Worm (Caenorhabditis elegans) whole organism, midembryonic: ENCODE measurements around the gene F20C5.11.

Experiments used
- T22C8.4 ChIP-seq: fragments of 200-800 bp; sonication (Bioruptor generic); IDR thresholded peaks from 2 replicates; pipeline ENCODE4 v1.3.6; 2022; ENCODE audit warnings: missing genetic modification characterization, missing compliant biosample characterization
- cog-1 ChIP-seq: sonication (generic microtip); optimal IDR thresholded peaks from 2 replicates; lab custom pipeline; 2016; ENCODE audit warnings: missing genetic modification characterization, missing compliant biosample characterization
- flt-1 ChIP-seq: fragments of 200-800 bp; sonication (Bioruptor generic); IDR thresholded peaks from 2 replicates; pipeline ENCODE4 v1.3.6; 2022; ENCODE audit warnings: missing genetic modification characterization, missing compliant biosample characterization
- klf-2 ChIP-seq: fragments of 200-800 bp; sonication (Bioruptor generic); conservative IDR thresholded peaks from 2 replicates; pipeline ENCODE4 v1.3.6; 2022; ENCODE audit warnings: missing genetic modification reagents, missing genetic modification characterization, missing compliant biosample characterization
- med-1 ChIP-seq: sonication (generic microtip); optimal IDR thresholded peaks from 2 replicates; lab custom pipeline; 2017; ENCODE audit warnings: missing genetic modification characterization, mild to moderate bottlenecking, missing compliant biosample characterization, antibody characterized with exemption, missing genetic modification reagents; ENCODE audit not compliant: insufficient read depth
- ref-1 ChIP-seq: fragments of 200-800 bp; sonication (Bioruptor generic); conservative IDR thresholded peaks from 2 replicates; pipeline ENCODE4 v1.3.6; 2022; ENCODE audit warnings: missing genetic modification reagents, missing genetic modification characterization, missing compliant biosample characterization
- tab-1 ChIP-seq: fragments of 200-800 bp; sonication (Bioruptor generic); IDR thresholded peaks from 2 replicates; pipeline ENCODE4 v1.3.6; 2022; ENCODE audit warnings: missing genetic modification characterization, missing compliant biosample characterization
- ztf-23 ChIP-seq: fragments of 200-800 bp; sonication (Bioruptor generic); IDR thresholded peaks from 2 replicates; pipeline ENCODE4 v1.3.6; 2022; ENCODE audit warnings: missing genetic modification reagents, missing genetic modification characterization, missing compliant biosample characterization
- ztf-29 ChIP-seq: fragments of 200-800 bp; sonication (Bioruptor generic); IDR thresholded peaks from 2 replicates; pipeline ENCODE4 v1.3.6; 2022; ENCODE audit warnings: missing genetic modification reagents, missing genetic modification characterization, missing compliant biosample characterization

F20C5.11 gene

ce11 chrIV:8786654-8787053 is 24.9 kb upstream of the F20C5.11 start, which contains the start of gene C33D9.8:
C33D9.8 (minus strand) TSS chrIV:8786752.
- no peak for TF ChIP-seq T22C8.4 (GFP tag; lab: Robert Waterston, UW)
- TF ChIP-seq ztf-29, result no peak
- no peak for TF ChIP-seq tab-1
- TF ChIP-seq ref-1, result no peak
- TF ChIP-seq ztf-23 (GFP tag; lab: Robert Waterston, UW), result no peak
- TF ChIP-seq flt-1 (GFP tag; lab: Robert Waterston, UW), result no peak
- TF ChIP-seq cog-1 (tag; lab: Kevin White, UChicago), result no peak
- no peak for TF ChIP-seq klf-2 (GFP tag; lab: Robert Waterston, UW)
- no peak for TF ChIP-seq med-1 (GFP tag; lab: Kevin White, UChicago)

ce11 chrIV:8784855-8785327 is 23.1 kb upstream of the F20C5.11 start, which contains the start of gene C33D9.13:
C33D9.13 (minus strand) TSS chrIV:8785277.
- TF ChIP-seq T22C8.4 (GFP tag; lab: Robert Waterston, UW), result no peak
- TF ChIP-seq med-1 (GFP tag; lab: Kevin White, UChicago), result no peak
- no peak for TF ChIP-seq klf-2 (GFP tag; lab: Robert Waterston, UW)
- TF ChIP-seq ztf-29, result no peak
- TF ChIP-seq tab-1, result no peak

- TF ChIP-seq flt-1 (GFP tag; lab: Robert Waterston, UW) (peak; percentile 73), tab-1 (0 out of 2 replicates have a peak, but pooled peaks have one; percentile 51), med-1 (GFP tag; lab: Kevin White, UChicago) (no peak), ref-1 (no peak), cog-1 (tag; lab: Kevin White, UChicago) (peak; percentile 93), ztf-29 (peak; percentile 92)
Measured at ce11 chrIV:8782172-8782571, 20.4 kb upstream of the F20C5.11 start.

- TF ChIP-seq tab-1 (no peak), ref-1 (no peak), ztf-23 (GFP tag; lab: Robert Waterston, UW) (no peak), klf-2 (GFP tag; lab: Robert Waterston, UW) (no peak), ztf-29 (no peak), T22C8.4 (GFP tag; lab: Robert Waterston, UW) (no peak), med-1 (GFP tag; lab: Kevin White, UChicago) (no peak), cog-1 (tag; lab: Kevin White, UChicago) (no peak), flt-1 (GFP tag; lab: Robert Waterston, UW) (no peak)
Measured at ce11 chrIV:8778045-8778444, 16.2 kb upstream of the F20C5.11 start, which contains the start of gene C33D9.6. C33D9.6 (minus strand) TSS chrIV:8778145.

DNA sequence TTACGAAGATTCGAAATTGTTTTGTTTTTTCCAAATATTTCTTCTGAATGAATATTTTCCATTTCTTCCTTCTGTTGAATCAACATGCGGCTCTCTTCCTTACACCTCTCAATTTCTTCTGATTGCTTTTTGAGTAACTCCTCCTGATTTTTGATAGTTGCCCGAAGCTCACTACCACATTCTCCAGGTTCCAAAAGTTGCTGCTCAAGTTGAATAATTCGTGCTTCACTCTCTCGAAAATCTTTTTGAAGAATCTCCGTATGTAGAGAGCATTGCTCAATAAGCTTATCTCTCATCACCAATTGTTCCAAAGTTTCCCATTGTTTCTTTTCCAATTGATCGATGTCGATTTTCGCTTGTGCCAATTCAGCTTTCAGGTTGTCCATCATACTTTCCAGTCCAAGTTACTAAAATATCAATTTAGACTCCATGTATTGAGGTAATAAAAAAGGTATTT is 11.0 kb upstream of the F20C5.11 start, which contains the start of gene F20C5.6:
Gene F20C5.6, minus strand, starts transcription at position 407 of the 457 bp plus-strand sequence.
- no peak for TF ChIP-seq ztf-29
- no peak for TF ChIP-seq klf-2 (GFP tag; lab: Robert Waterston, UW)
- TF ChIP-seq ref-1, result no peak
- no peak for TF ChIP-seq T22C8.4 (GFP tag; lab: Robert Waterston, UW)
- TF ChIP-seq cog-1 (tag; lab: Kevin White, UChicago), result no peak
- TF ChIP-seq med-1 (GFP tag; lab: Kevin White, UChicago), result no peak
- no peak for TF ChIP-seq tab-1
- TF ChIP-seq flt-1 (GFP tag; lab: Robert Waterston, UW), result no peak
- no peak for TF ChIP-seq ztf-23 (GFP tag; lab: Robert Waterston, UW)

- TF ChIP-seq cog-1 (tag; lab: Kevin White, UChicago), result no peak
- no peak for TF ChIP-seq T22C8.4 (GFP tag; lab: Robert Waterston, UW)
- TF ChIP-seq ztf-23 (GFP tag; lab: Robert Waterston, UW), result no peak
- no peak for TF ChIP-seq ztf-29
- TF ChIP-seq med-1 (GFP tag; lab: Kevin White, UChicago), result no peak
- TF ChIP-seq klf-2 (GFP tag; lab: Robert Waterston, UW), result no peak
- no peak for TF ChIP-seq tab-1
- TF ChIP-seq ref-1, result no peak
- no peak for TF ChIP-seq flt-1 (GFP tag; lab: Robert Waterston, UW)
Measured at ce11 chrIV:8769539-8769938, 7.7 kb upstream of the F20C5.11 start, which contains the start of gene F20C5.5. F20C5.5 (minus strand) TSS chrIV:8769639.

DNA sequence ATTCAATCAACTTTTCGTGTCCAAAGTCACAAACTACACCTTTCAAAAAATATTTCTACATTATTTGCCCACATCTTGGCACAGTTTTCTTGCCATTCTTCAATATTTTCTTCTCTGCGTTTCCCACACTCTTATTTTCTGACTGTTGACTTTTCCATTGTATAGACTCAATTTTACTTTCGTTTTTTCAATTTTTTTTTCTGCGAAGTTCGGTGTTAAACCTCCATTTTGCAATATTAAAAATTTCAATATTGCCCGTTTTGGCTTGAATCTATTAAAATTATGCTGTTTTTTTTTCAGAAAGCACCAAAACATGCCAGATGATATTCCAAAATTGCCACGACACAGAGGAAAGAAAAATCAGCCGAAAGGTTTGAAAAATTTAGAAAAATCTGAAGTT is 2.8 kb upstream of the F20C5.11 start, which contains the start of gene cdc-50.B:
Gene cdc-50.B, plus strand, starts transcription at position 301 of the 400 bp plus-strand sequence.
- TF ChIP-seq ztf-29 (no peak), flt-1 (GFP tag; lab: Robert Waterston, UW) (no peak), med-1 (GFP tag; lab: Kevin White, UChicago) (no peak), ref-1 (no peak), tab-1 (no peak), cog-1 (tag; lab: Kevin White, UChicago) (no peak), klf-2 (GFP tag; lab: Robert Waterston, UW) (no peak), T22C8.4 (GFP tag; lab: Robert Waterston, UW) (no peak), ztf-23 (GFP tag; lab: Robert Waterston, UW) (no peak)

DNA sequence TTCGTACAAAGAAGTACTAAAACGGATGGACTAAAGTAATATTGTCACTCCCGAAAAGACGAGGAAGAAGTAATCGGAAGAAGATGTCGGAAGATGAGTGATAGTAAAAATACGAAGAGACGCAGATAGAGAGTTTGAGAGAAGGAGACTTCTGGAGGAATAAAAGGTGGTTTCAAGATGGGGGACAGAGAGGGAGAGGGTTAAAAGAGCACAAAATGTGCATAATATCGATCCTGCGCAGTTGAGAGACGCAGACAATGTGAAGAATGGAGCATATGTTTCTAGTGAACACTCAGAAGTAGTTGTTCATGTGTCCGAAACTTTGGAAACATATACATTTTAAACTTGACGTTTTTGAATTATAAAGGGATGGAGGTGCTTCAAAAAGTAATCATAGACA is 675 bp upstream of the F20C5.11 start:
- TF ChIP-seq ztf-29 (no peak), ztf-23 (GFP tag; lab: Robert Waterston, UW) (no peak), flt-1 (GFP tag; lab: Robert Waterston, UW) (no peak), med-1 (GFP tag; lab: Kevin White, UChicago) (no peak), tab-1 (no peak), T22C8.4 (GFP tag; lab: Robert Waterston, UW) (peak; percentile 74), klf-2 (GFP tag; lab: Robert Waterston, UW) (no peak), cog-1 (tag; lab: Kevin White, UChicago) (peak; percentile 47), ref-1 (no peak)

ce11 chrIV:8758620-8759019 is 3.2 kb downstream of the F20C5.11 start:
- TF ChIP-seq med-1 (GFP tag; lab: Kevin White, UChicago), result no peak
- TF ChIP-seq ztf-23 (GFP tag; lab: Robert Waterston, UW), result no peak
- no peak for TF ChIP-seq klf-2 (GFP tag; lab: Robert Waterston, UW)
- no peak for TF ChIP-seq ref-1
- TF ChIP-seq cog-1 (tag; lab: Kevin White, UChicago), result no peak
- no peak for TF ChIP-seq ztf-29
- TF ChIP-seq T22C8.4 (GFP tag; lab: Robert Waterston, UW), result no peak
- no peak for TF ChIP-seq flt-1 (GFP tag; lab: Robert Waterston, UW)
- TF ChIP-seq tab-1, result no peak
